Worm (Caenorhabditis elegans) whole organism, L1 larva: ENCODE measurements around the gene Y56A3A.30.

Experiments
- C04F5.9 ChIP-seq: sonication (generic microtip); optimal IDR thresholded peaks from 2 replicates; lab custom pipeline; 2016; ENCODE audit warnings: missing genetic modification characterization, missing compliant biosample characterization
- C16A3.4 ChIP-seq: fragments of 150-350 bp; optimal IDR thresholded peaks from 2 replicates; lab custom pipeline; 2014; ENCODE audit warnings: missing biosample characterization, missing genetic modification characterization
- Y116A8C.19 ChIP-seq: sonication (generic microtip); optimal IDR thresholded peaks from 2 replicates; lab custom pipeline; 2016; ENCODE audit warnings: missing compliant biosample characterization, missing genetic modification characterization, borderline replicate concordance
- aha-1 ChIP-seq: fragments of 150-350 bp; optimal IDR thresholded peaks from 2 replicates; lab custom pipeline; 2014; ENCODE audit warnings: missing biosample characterization, missing genetic modification characterization
- aly-2 ChIP-seq: fragments of 150-350 bp; optimal IDR thresholded peaks from 2 replicates; lab custom pipeline; 2014; ENCODE audit warnings: missing biosample characterization, missing genetic modification characterization
- ceh-8 ChIP-seq: fragments of 200-800 bp; sonication (Bioruptor generic); optimal IDR thresholded peaks from 2 replicates; lab custom pipeline; 2018; ENCODE audit warnings: mild to moderate bottlenecking, missing genetic modification characterization, moderate library complexity, missing compliant biosample characterization
- ceh-82 ChIP-seq, 3 experiments: fragments of 150-350 bp in 1 of 3; sonication (generic microtip) in 2 of 3; optimal IDR thresholded peaks; 2 replicates each; lab custom pipeline; 2014 to 2017; ENCODE audit warnings: missing biosample characterization in 3 of 3, missing genetic modification characterization in 3 of 3
- ceh-88 ChIP-seq: fragments of 200-800 bp; sonication (Bioruptor generic); IDR thresholded peaks from 2 replicates; pipeline ENCODE4 v1.3.6; 2022; ENCODE audit warnings: missing genetic modification characterization, missing compliant biosample characterization
- ceh-90 ChIP-seq: sonication (generic microtip); optimal IDR thresholded peaks from 2 replicates; lab custom pipeline; 2016; ENCODE audit warnings: missing genetic modification characterization, missing compliant biosample characterization
- dpl-1 ChIP-seq, 3 experiments: fragments of 150-350 bp in 2 of 3; sonication (generic microtip) in 1 of 3; optimal IDR thresholded peaks; 2 replicates each; lab custom pipeline; 2014 to 2017; ENCODE audit warnings: missing biosample characterization in 3 of 3, missing genetic modification characterization in 3 of 3, missing genetic modification reagents in 3 of 3
- efl-1 ChIP-seq, 4 experiments: fragments of 150-350 bp; optimal IDR thresholded peaks in 3 of 4; peaks in 1 of 4; 1 replicate in 1 of 4; 2 replicates in 3 of 4; lab custom pipeline; 2014; ENCODE audit warnings: missing biosample characterization in 2 of 4, missing genetic modification characterization in 2 of 4, missing genetic modification reagents in 2 of 4
- efl-3 ChIP-seq: fragments of 200-800 bp; sonication (Bioruptor generic); optimal IDR thresholded peaks from 2 replicates; lab custom pipeline; 2018; ENCODE audit warnings: mild to moderate bottlenecking, missing genetic modification characterization, missing compliant biosample characterization
- egl-13 ChIP-seq: sonication (generic microtip); optimal IDR thresholded peaks from 2 replicates; lab custom pipeline; 2016; ENCODE audit warnings: missing genotype, missing genetic modification reagents, missing genetic modification characterization, missing compliant biosample characterization
- egl-27 ChIP-seq, 2 experiments: fragments of 150-350 bp in 1 of 2; sonication (generic microtip); optimal IDR thresholded peaks; 3 replicates each; lab custom pipeline; 2017 to 2018; ENCODE audit warnings: missing biosample characterization in 2 of 2, missing genetic modification characterization in 2 of 2, missing genetic modification reagents in 2 of 2
- elt-3 ChIP-seq, 6 experiments: fragments of 150-350 bp in 1 of 6; sonication (generic microtip); optimal IDR thresholded peaks; 2 replicates each; lab custom pipeline; 2017 to 2018; ENCODE audit warnings: missing biosample characterization in 6 of 6, missing genetic modification characterization in 6 of 6, inconsistent platforms in 1 of 6
- fkh-10 ChIP-seq: sonication (generic microtip); optimal IDR thresholded peaks from 2 replicates; lab custom pipeline; 2017; ENCODE audit warnings: missing biosample characterization, missing genetic modification reagents, missing genetic modification characterization
- fkh-8 ChIP-seq: sonication (generic microtip); optimal IDR thresholded peaks from 2 replicates; lab custom pipeline; 2016; ENCODE audit warnings: mild to moderate bottlenecking, missing genetic modification characterization, missing compliant biosample characterization
- fos-1 ChIP-seq: fragments of 150-350 bp; optimal IDR thresholded peaks from 2 replicates; lab custom pipeline; 2014; ENCODE audit warnings: missing biosample characterization, missing genetic modification characterization
- grh-1 ChIP-seq: fragments of 200-800 bp; sonication (Bioruptor generic); IDR thresholded peaks from 2 replicates; pipeline ENCODE4 v1.3.6; 2022; ENCODE audit warnings: missing genetic modification reagents, missing genetic modification characterization, missing compliant biosample characterization
- hlh-17 ChIP-seq: fragments of 200-800 bp; sonication (Bioruptor generic); optimal IDR thresholded peaks from 2 replicates; lab custom pipeline; 2018; ENCODE audit warnings: missing genetic modification characterization, mild to moderate bottlenecking, missing compliant biosample characterization, moderate library complexity, borderline replicate concordance
- hpl-2 ChIP-seq: fragments of 150-350 bp; optimal IDR thresholded peaks from 2 replicates; lab custom pipeline; 2014; ENCODE audit warnings: missing biosample characterization, missing genetic modification reagents, missing genetic modification characterization
- irx-1 ChIP-seq: sonication (generic microtip); optimal IDR thresholded peaks from 2 replicates; lab custom pipeline; 2016; ENCODE audit warnings: missing genetic modification characterization, missing compliant biosample characterization
- isw-1 ChIP-seq: fragments of 200-800 bp; sonication (Bioruptor generic); IDR thresholded peaks from 2 replicates; pipeline ENCODE4 v1.3.6; 2022; ENCODE audit warnings: missing genetic modification characterization, missing compliant biosample characterization
- jun-1 ChIP-seq: fragments of 150-350 bp; optimal IDR thresholded peaks from 2 replicates; lab custom pipeline; 2014; ENCODE audit warnings: missing biosample characterization, missing genetic modification reagents, missing genetic modification characterization
- lin-13 ChIP-seq: fragments of 150-350 bp; optimal IDR thresholded peaks from 2 replicates; lab custom pipeline; 2014; ENCODE audit warnings: missing biosample characterization, missing genetic modification reagents, missing genetic modification characterization
- lin-35 ChIP-seq, 2 experiments: fragments of 150-350 bp; optimal IDR thresholded peaks; 2 replicates each; lab custom pipeline; 2014; ENCODE audit warnings: missing biosample characterization in 2 of 2, missing genetic modification characterization in 2 of 2, missing genetic modification reagents in 2 of 2
- lir-3 ChIP-seq: sonication (generic microtip); optimal IDR thresholded peaks from 2 replicates; lab custom pipeline; 2016; ENCODE audit warnings: mild to moderate bottlenecking, missing genetic modification characterization, moderate library complexity, missing compliant biosample characterization; ENCODE audit not compliant: poor library complexity
- lsy-2 ChIP-seq, 2 experiments: fragments of 150-350 bp; optimal IDR thresholded peaks; 2 replicates each; lab custom pipeline; 2014; ENCODE audit warnings: missing biosample characterization in 2 of 2, missing genetic modification characterization in 2 of 2
- mdl-1 ChIP-seq, 2 experiments: fragments of 150-350 bp; optimal IDR thresholded peaks; 2 replicates each; lab custom pipeline; 2014 to 2017; ENCODE audit warnings: missing biosample characterization in 2 of 2, missing genetic modification characterization in 2 of 2, inconsistent platforms in 1 of 2
- mef-2 ChIP-seq: fragments of 150-350 bp; optimal IDR thresholded peaks from 2 replicates; lab custom pipeline; 2014; ENCODE audit warnings: missing biosample characterization, missing genetic modification characterization
- nhr-11 ChIP-seq: fragments of 150-350 bp; optimal IDR thresholded peaks from 2 replicates; lab custom pipeline; 2014; ENCODE audit warnings: missing biosample characterization, missing genetic modification characterization
- nhr-19 ChIP-seq: fragments of 200-800 bp; sonication (Bioruptor generic); conservative IDR thresholded peaks from 2 replicates; pipeline ENCODE4 v1.3.6; 2022; ENCODE audit warnings: missing genetic modification characterization, missing compliant biosample characterization
- nhr-20 ChIP-seq: sonication (generic microtip); optimal IDR thresholded peaks from 2 replicates; lab custom pipeline; 2016; ENCODE audit warnings: mild to moderate bottlenecking, missing genetic modification characterization, missing compliant biosample characterization
- nhr-28 ChIP-seq: fragments of 150-350 bp; optimal IDR thresholded peaks from 2 replicates; lab custom pipeline; 2014; ENCODE audit warnings: missing biosample characterization, missing genetic modification characterization
- nhr-71 ChIP-seq: sonication (generic microtip); optimal IDR thresholded peaks from 2 replicates; lab custom pipeline; 2016; ENCODE audit warnings: mild to moderate bottlenecking, missing genetic modification characterization, moderate library complexity, missing compliant biosample characterization
- nhr-76 ChIP-seq: sonication (generic microtip); optimal IDR thresholded peaks from 2 replicates; lab custom pipeline; 2017; ENCODE audit warnings: missing biosample characterization, missing genetic modification characterization
- nhr-84 ChIP-seq: sonication (generic microtip); optimal IDR thresholded peaks from 2 replicates; lab custom pipeline; 2017; ENCODE audit warnings: missing biosample characterization, missing genetic modification characterization
- nhr-85 ChIP-seq: sonication (generic microtip); peaks from one replicate; lab custom pipeline; 2016; ENCODE audit warnings: missing genetic modification characterization, inconsistent platforms, missing compliant biosample characterization
- pag-3 ChIP-seq: sonication (generic microtip); optimal IDR thresholded peaks from 2 replicates; lab custom pipeline; 2017; ENCODE audit warnings: missing genetic modification characterization, mild to moderate bottlenecking, missing compliant biosample characterization, antibody characterized with exemption, borderline replicate concordance; ENCODE audit not compliant: insufficient read depth
- pqm-1 ChIP-seq: sonication (generic microtip); optimal IDR thresholded peaks from 3 replicates; lab custom pipeline; 2017; ENCODE audit warnings: missing biosample characterization, missing genetic modification characterization
- skn-1 ChIP-seq: fragments of 150-350 bp; optimal IDR thresholded peaks from 2 replicates; lab custom pipeline; 2014; ENCODE audit warnings: missing biosample characterization, missing genetic modification characterization
- snpc-4 ChIP-seq: fragments of 150-350 bp; optimal IDR thresholded peaks from 2 replicates; lab custom pipeline; 2014; ENCODE audit warnings: missing biosample characterization, missing genetic modification characterization
- sox-4 ChIP-seq: sonication (generic microtip); optimal IDR thresholded peaks from 2 replicates; lab custom pipeline; 2016; ENCODE audit warnings: missing genetic modification characterization, missing compliant biosample characterization
- swsn-7 ChIP-seq: sonication (generic microtip); optimal IDR thresholded peaks from 2 replicates; lab custom pipeline; 2016; ENCODE audit warnings: missing genetic modification characterization, missing compliant biosample characterization
- tbx-2 ChIP-seq: sonication (generic microtip); optimal IDR thresholded peaks from 2 replicates; lab custom pipeline; 2016; ENCODE audit warnings: missing genetic modification characterization, missing compliant biosample characterization
- unc-130 ChIP-seq: fragments of 150-350 bp; optimal IDR thresholded peaks from 2 replicates; lab custom pipeline; 2017; ENCODE audit warnings: missing biosample characterization, missing genetic modification characterization, inconsistent platforms
- unc-30 ChIP-seq: sonication (generic microtip); optimal IDR thresholded peaks from 2 replicates; lab custom pipeline; 2017; ENCODE audit warnings: missing biosample characterization, missing genetic modification characterization
- unc-62 ChIP-seq: fragments of 150-350 bp; optimal IDR thresholded peaks from 2 replicates; lab custom pipeline; 2014; ENCODE audit warnings: missing biosample characterization, missing genetic modification reagents, missing genetic modification characterization
- unc-86 ChIP-seq: sonication (generic microtip); optimal IDR thresholded peaks from 2 replicates; lab custom pipeline; 2016; ENCODE audit warnings: missing genetic modification characterization, missing compliant biosample characterization
- unc-98 ChIP-seq: fragments of 200-800 bp; sonication (Bioruptor generic); IDR thresholded peaks from 2 replicates; pipeline ENCODE4 v1.3.6; 2022; ENCODE audit warnings: missing genetic modification characterization, missing compliant biosample characterization
- zag-1 ChIP-seq: fragments of 150-350 bp; optimal IDR thresholded peaks from 2 replicates; lab custom pipeline; 2014; ENCODE audit warnings: missing biosample characterization, missing genetic modification characterization
- ztf-11 ChIP-seq, 2 experiments: sonication (generic microtip); optimal IDR thresholded peaks; 2 replicates each; lab custom pipeline; 2016 to 2017; ENCODE audit warnings: missing genetic modification characterization in 2 of 2, missing biosample characterization in 1 of 2, missing compliant biosample characterization in 1 of 2

Gene Y56A3A.30

DNA sequence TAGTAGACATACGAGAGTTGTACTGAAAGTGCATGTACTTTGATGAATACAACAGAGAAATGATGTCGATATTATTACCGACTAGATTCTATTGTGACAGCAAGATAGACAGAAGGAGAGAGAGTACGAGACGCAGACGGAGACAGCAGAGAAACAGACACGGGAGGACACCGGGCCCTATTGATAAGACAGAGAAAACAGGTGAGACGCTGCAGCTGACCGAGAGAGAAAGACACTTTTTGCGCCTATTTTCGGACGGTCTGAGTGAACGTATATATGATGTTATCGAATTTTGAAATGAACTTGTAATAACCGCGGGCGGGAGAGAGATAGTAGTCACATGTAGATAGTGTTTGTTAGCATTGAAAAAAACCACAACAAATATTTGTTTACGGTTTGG, 24.4 kb upstream of the Y56A3A.30 start (continued):
- peak; percentile 98 for TF ChIP-seq nhr-20
- TF ChIP-seq zag-1 (tag; lab: Kevin White, UChicago) = no peak
- TF ChIP-seq unc-130 (tag; lab: Kevin White, UChicago) = peak; percentile 77
- no peak for TF ChIP-seq ceh-90 (tag; lab: Kevin White, UChicago)
- no peak for TF ChIP-seq nhr-28
- peak; percentile 71 for TF ChIP-seq nhr-71 (tag; lab: Kevin White, UChicago)
- 0 out of 2 replicates have a peak, but pooled peaks have one; percentile 9 for TF ChIP-seq grh-1 (GFP tag; lab: Robert Waterston, UW)
- peak; percentile 61 for TF ChIP-seq C16A3.4 (tag; lab: Kevin White, UChicago)
- TF ChIP-seq Y116A8C.19 (tag; lab: Kevin White, UChicago) = no peak
- TF ChIP-seq C04F5.9 = no peak
- peak; percentile 20 to 65 for TF ChIP-seq lsy-2 (tag; optimal IDR thresholded peaks at IDR 0.05; lab: Kevin White, UChicago)
- no peak for TF ChIP-seq egl-27 (tag; optimal IDR thresholded peaks at IDR 0.05; lab: Kevin White, UChicago)
- TF ChIP-seq pag-3 (tag; lab: Kevin White, UChicago) = no peak
- TF ChIP-seq efl-1 (optimal IDR thresholded peaks at IDR 0.05; lab: Kevin White, UChicago) = peak; percentile 49 to 63
- peak; percentile 12 to 90 for TF ChIP-seq efl-1 (GFP tag; optimal IDR thresholded peaks at IDR 0.05 in 1 of 2; lab: Kevin White, UChicago)
- no peak for TF ChIP-seq fkh-8
- no peak for TF ChIP-seq ceh-8 (GFP tag; lab: Kevin White, UChicago)
- TF ChIP-seq tbx-2 (tag; lab: Kevin White, UChicago) = peak; percentile 27
- TF ChIP-seq aha-1 (tag; lab: Kevin White, UChicago) = no peak
- TF ChIP-seq egl-13 (tag; lab: Kevin White, UChicago) = no peak
- no peak for TF ChIP-seq unc-62 (GFP tag; lab: Kevin White, UChicago)
- TF ChIP-seq sox-4 (tag; lab: Kevin White, UChicago) = no peak
- no peak for TF ChIP-seq lin-13 (GFP tag; lab: Kevin White, UChicago)
- TF ChIP-seq dpl-1 (GFP tag; optimal IDR thresholded peaks at IDR 0.05; lab: Kevin White, UChicago) = peak in 2 of 3 experiments; percentile 21 to 42
- no peak for TF ChIP-seq ztf-11 (tag; optimal IDR thresholded peaks at IDR 0.05; lab: Kevin White, UChicago)
- no peak for TF ChIP-seq isw-1 (GFP tag; lab: Robert Waterston, UW)
- TF ChIP-seq fos-1 (tag; lab: Kevin White, UChicago) = peak; percentile 3
- peak; percentile 89 for TF ChIP-seq nhr-85 (tag; lab: Kevin White, UChicago)
- TF ChIP-seq hlh-17 (GFP tag; lab: Kevin White, UChicago) = no peak
- no peak for TF ChIP-seq nhr-76 (tag; lab: Kevin White, UChicago)
- no peak for TF ChIP-seq fkh-10 (GFP tag; lab: Kevin White, UChicago)
- TF ChIP-seq unc-86 = no peak
- TF ChIP-seq swsn-7 (tag; lab: Kevin White, UChicago) = peak; percentile 12
- no peak for TF ChIP-seq lir-3 (tag; lab: Kevin White, UChicago)
- TF ChIP-seq ceh-88 (GFP tag; lab: Robert Waterston, UW) = no peak
- TF ChIP-seq pqm-1 = no peak
- no peak for TF ChIP-seq aly-2 (tag; lab: Kevin White, UChicago)
- peak in 1 of 2 experiments; percentile 56 for TF ChIP-seq mdl-1 (tag; optimal IDR thresholded peaks at IDR 0.05; lab: Kevin White, UChicago)
- no peak for TF ChIP-seq hpl-2
- no peak for TF ChIP-seq mef-2 (tag; lab: Kevin White, UChicago)
- no peak for TF ChIP-seq snpc-4 (tag; lab: Kevin White, UChicago)
- no peak for TF ChIP-seq nhr-11
- TF ChIP-seq irx-1 (tag; lab: Kevin White, UChicago) = no peak
- TF ChIP-seq unc-30 (tag; lab: Kevin White, UChicago) = no peak
- peak; percentile 28 to 63 for TF ChIP-seq lin-35 (GFP tag; optimal IDR thresholded peaks at IDR 0.05; lab: Kevin White, UChicago)
- TF ChIP-seq nhr-84 (tag; lab: Kevin White, UChicago) = no peak
- peak in 2 of 6 experiments; percentile 45 to 80 for TF ChIP-seq elt-3 (tag; optimal IDR thresholded peaks at IDR 0.05; lab: Kevin White, UChicago)
- TF ChIP-seq efl-3 = no peak
- no peak for TF ChIP-seq unc-98 (GFP tag; lab: Robert Waterston, UW)
- TF ChIP-seq skn-1 (tag; lab: Kevin White, UChicago) = peak; percentile 30
- TF ChIP-seq ceh-82 (tag; optimal IDR thresholded peaks at IDR 0.05; lab: Kevin White, UChicago) = no peak
- TF ChIP-seq nhr-19 = peak; percentile 42
- TF ChIP-seq jun-1 (tag; lab: Kevin White, UChicago) = no peak
